Fruit fly (Drosophila melanogaster) whole organism, embryonic: Measurements from ENCODE around the gene CG13962.

Experiments used
- Abd-B ChIP-seq: fragments of 200-800 bp; sonication (Bioruptor generic); optimal IDR thresholded peaks from 2 replicates; lab custom pipeline; 2018; ENCODE audit warnings: missing biosample characterization, mild to moderate bottlenecking, missing genetic modification characterization, moderate library complexity
- B-H2 ChIP-seq: fragments of 200-800 bp; sonication (Bioruptor generic); optimal IDR thresholded peaks from 2 replicates; lab custom pipeline; 2018; ENCODE audit warnings: missing biosample characterization, mild to moderate bottlenecking, missing genetic modification characterization
- CG10321 ChIP-seq: fragments of 200-800 bp; sonication (Bioruptor generic); IDR thresholded peaks from 2 replicates; pipeline ENCODE4 v1.3.6; 2022; ENCODE audit warnings: missing biosample characterization, missing genetic modification characterization
- CG10565 ChIP-seq: fragments of 200-800 bp; sonication (Bioruptor generic); optimal IDR thresholded peaks from 3 replicates; lab custom pipeline; 2016; ENCODE audit warnings: missing biosample characterization, mild to moderate bottlenecking, missing genetic modification characterization
- CG10654 ChIP-seq: fragments of 200-800 bp; sonication (Bioruptor generic); optimal IDR thresholded peaks from 2 replicates; lab custom pipeline; 2016; ENCODE audit warnings: missing biosample characterization, missing genetic modification characterization
- CG14050 ChIP-seq: fragments of 200-800 bp; sonication (Bioruptor generic); IDR thresholded peaks from 3 replicates; pipeline ENCODE4 v1.3.6; 2022; ENCODE audit warnings: missing biosample characterization, missing genetic modification characterization
- CG15479 ChIP-seq: fragments of 200-800 bp; sonication (Bioruptor generic); optimal IDR thresholded peaks from 3 replicates; lab custom pipeline; 2019; ENCODE audit warnings: missing biosample characterization, mild to moderate bottlenecking, missing genetic modification characterization, moderate library complexity
- CG15696 ChIP-seq: fragments of 200-800 bp; sonication (Bioruptor generic); optimal IDR thresholded peaks from 2 replicates; lab custom pipeline; 2019; ENCODE audit warnings: missing biosample characterization, mild to moderate bottlenecking, missing genetic modification characterization, moderate library complexity
- CG1603 ChIP-seq: fragments of 200-800 bp; sonication (Bioruptor generic); optimal IDR thresholded peaks from 2 replicates; lab custom pipeline; 2019; ENCODE audit warnings: missing biosample characterization, mild to moderate bottlenecking, missing genetic modification characterization, moderate library complexity
- CG30020 ChIP-seq: fragments of 200-800 bp; optimal IDR thresholded peaks from 2 replicates; lab custom pipeline; 2019; ENCODE audit warnings: missing biosample characterization, mild to moderate bottlenecking, missing genetic modification characterization, moderate library complexity
- CG31224 ChIP-seq: fragments of 200-800 bp; sonication (Bioruptor generic); IDR thresholded peaks from 2 replicates; pipeline ENCODE4 v1.3.6; 2022; ENCODE audit warnings: missing biosample characterization, missing genetic modification characterization
- CG3407 ChIP-seq: fragments of 200-800 bp; sonication (Bioruptor generic); optimal IDR thresholded peaks from 2 replicates; lab custom pipeline; 2018; ENCODE audit warnings: missing biosample characterization, mild to moderate bottlenecking, missing genetic modification characterization
- CG4404 ChIP-seq: fragments of 200-800 bp; sonication (Bioruptor generic); IDR thresholded peaks from 2 replicates; pipeline ENCODE4 v1.3.6; 2022; ENCODE audit warnings: missing biosample characterization, missing genetic modification characterization
- CG4424 ChIP-seq: fragments of 200-800 bp; sonication (Bioruptor generic); optimal IDR thresholded peaks from 3 replicates; lab custom pipeline; 2016; ENCODE audit warnings: missing biosample characterization, missing genetic modification characterization
- CG5180 ChIP-seq: fragments of 200-800 bp; sonication (Bioruptor generic); optimal IDR thresholded peaks from 3 replicates; lab custom pipeline; 2017; ENCODE audit warnings: missing biosample characterization, missing genetic modification characterization, mild to moderate bottlenecking, moderate library complexity, missing genetic modification reagents
- CG8944 ChIP-seq: fragments of 200-800 bp; sonication (Bioruptor generic); optimal IDR thresholded peaks from 3 replicates; lab custom pipeline; 2016; ENCODE audit warnings: missing biosample characterization, missing genetic modification characterization
- Dek ChIP-seq: fragments of 200-800 bp; sonication (Bioruptor generic); optimal IDR thresholded peaks from 3 replicates; lab custom pipeline; 2019; ENCODE audit warnings: missing biosample characterization, mild to moderate bottlenecking, missing genetic modification characterization, moderate library complexity
- Dref ChIP-seq: fragments of 200-800 bp; sonication (Bioruptor generic); IDR thresholded peaks from 2 replicates; pipeline ENCODE4 v1.3.6; 2022; ENCODE audit warnings: missing biosample characterization, missing genetic modification characterization
- ERR ChIP-seq: fragments of 200-800 bp; sonication (Bioruptor generic); optimal IDR thresholded peaks from 2 replicates; lab custom pipeline; 2016; ENCODE audit warnings: missing biosample characterization, missing genetic modification characterization
- Gsc ChIP-seq: fragments of 200-800 bp; sonication (Bioruptor generic); IDR thresholded peaks from 2 replicates; pipeline ENCODE4 v1.3.6; 2022; ENCODE audit warnings: missing biosample characterization, missing genetic modification characterization
- HmgZ ChIP-seq: fragments of 200-800 bp; sonication (Bioruptor generic); optimal IDR thresholded peaks from 2 replicates; lab custom pipeline; 2018; ENCODE audit warnings: missing biosample characterization, mild to moderate bottlenecking, missing genetic modification characterization
- Hr78 ChIP-seq, 2 experiments: fragments of 200-800 bp in 1 of 2; fragments of >200 bp in 1 of 2; sonication (Bioruptor generic) in 1 of 2; optimal IDR thresholded peaks; 2 replicates each; lab custom pipeline; 2017 to 2019; ENCODE audit warnings: missing biosample characterization in 2 of 2, missing genetic modification characterization in 2 of 2, mild to moderate bottlenecking in 1 of 2, moderate library complexity in 1 of 2
- Nf-YB ChIP-seq: fragments of 200-800 bp; sonication (Bioruptor generic); optimal IDR thresholded peaks from 3 replicates; lab custom pipeline; 2019; ENCODE audit warnings: missing biosample characterization, mild to moderate bottlenecking, missing genetic modification characterization, moderate library complexity
- PHDP ChIP-seq: fragments of 200-800 bp; sonication (Bioruptor generic); optimal IDR thresholded peaks from 3 replicates; lab custom pipeline; 2018; ENCODE audit warnings: missing biosample characterization, mild to moderate bottlenecking, missing genetic modification characterization, moderate library complexity
- Ravus ChIP-seq: fragments of 200-800 bp; sonication (Bioruptor generic); IDR thresholded peaks from 2 replicates; pipeline ENCODE4 v1.3.6; 2022; ENCODE audit warnings: missing biosample characterization, missing genetic modification characterization
- Ssrp ChIP-seq: fragments of 200-800 bp; sonication (Bioruptor generic); optimal IDR thresholded peaks from 2 replicates; lab custom pipeline; 2018; ENCODE audit warnings: missing biosample characterization, mild to moderate bottlenecking, missing genetic modification characterization, moderate library complexity
- ac ChIP-seq: fragments of 200-800 bp; sonication (Bioruptor generic); optimal IDR thresholded peaks from 3 replicates; lab custom pipeline; 2017; ENCODE audit warnings: missing biosample characterization, mild to moderate bottlenecking, missing genetic modification characterization
- cato ChIP-seq: fragments of 200-800 bp; sonication (Bioruptor generic); optimal IDR thresholded peaks from 2 replicates; lab custom pipeline; 2016; ENCODE audit warnings: missing biosample characterization, missing genetic modification characterization, borderline replicate concordance
- dmrt99B ChIP-seq: fragments of 200-800 bp; sonication (Bioruptor generic); optimal IDR thresholded peaks from 2 replicates; lab custom pipeline; 2018; ENCODE audit warnings: missing biosample characterization, mild to moderate bottlenecking, missing genetic modification characterization, moderate library complexity
- insv ChIP-seq, 2 experiments: fragments of 200-800 bp; sonication (Bioruptor generic); optimal IDR thresholded peaks; 3 replicates each; lab custom pipeline; 2016 to 2018; ENCODE audit warnings: missing biosample characterization in 2 of 2, missing genetic modification characterization in 2 of 2
- inv ChIP-seq: fragments of 200-800 bp; sonication (Bioruptor generic); IDR thresholded peaks from 2 replicates; pipeline ENCODE4 v1.3.6; 2022; ENCODE audit warnings: missing biosample characterization, missing genetic modification characterization; ENCODE audit not compliant: partially characterized antibody
- kay ChIP-seq: fragments of 200-800 bp; sonication (Bioruptor generic); optimal IDR thresholded peaks from 2 replicates; lab custom pipeline; 2016; ENCODE audit warnings: missing biosample characterization, missing genetic modification characterization
- ken ChIP-seq: fragments of 200-800 bp; sonication (Bioruptor generic); IDR thresholded peaks from 3 replicates; pipeline ENCODE4 v1.3.6; 2022; ENCODE audit warnings: missing biosample characterization, missing genetic modification characterization
- kni ChIP-seq: fragments of 200-800 bp; sonication (Bioruptor generic); optimal IDR thresholded peaks from 3 replicates; lab custom pipeline; 2017; ENCODE audit warnings: mild to moderate bottlenecking, missing biosample characterization, missing genetic modification reagents, missing genetic modification characterization
- lilli ChIP-seq: fragments of 200-800 bp; sonication (Bioruptor generic); optimal IDR thresholded peaks from 3 replicates; lab custom pipeline; 2016; ENCODE audit warnings: missing biosample characterization, missing genetic modification characterization
- nerfin-2 ChIP-seq: fragments of 200-800 bp; sonication (Bioruptor generic); IDR thresholded peaks from 2 replicates; pipeline ENCODE4 v1.3.6; 2022; ENCODE audit warnings: missing biosample characterization, missing genetic modification characterization; ENCODE audit not compliant: partially characterized antibody
- nom ChIP-seq: fragments of 200-800 bp; sonication (Bioruptor generic); optimal IDR thresholded peaks from 2 replicates; lab custom pipeline; 2017; ENCODE audit warnings: missing biosample characterization, missing genetic modification characterization, mild to moderate bottlenecking, moderate library complexity, missing genetic modification reagents
- otp ChIP-seq: fragments of 200-800 bp; sonication (Bioruptor generic); IDR thresholded peaks from 3 replicates; pipeline ENCODE4, ENCODE4 v1.3.6; 2022; ENCODE audit warnings: missing biosample characterization, missing genetic modification characterization
- pan ChIP-seq, 4 experiments: fragments of >200 bp in 3 of 4; fragments of 200-800 bp in 1 of 4; sonication (Bioruptor generic) in 1 of 4; optimal IDR thresholded peaks in 3 of 4; IDR thresholded peaks in 1 of 4; 2 replicates each; pipeline versions ENCODE4 v1.3.6 to Lab custom; 2017 to 2022; ENCODE audit warnings: missing biosample characterization in 2 of 4, missing genetic modification characterization in 2 of 4, mixed read lengths in 1 of 4
- peb ChIP-seq: fragments of 200-800 bp; sonication (Bioruptor generic); IDR thresholded peaks from 2 replicates; pipeline ENCODE4 v1.3.6; 2022; ENCODE audit warnings: missing biosample characterization, missing genetic modification characterization
- prd ChIP-seq, 3 experiments: fragments of >200 bp in 2 of 3; fragments of 200-800 bp in 1 of 3; sonication (Bioruptor generic) in 1 of 3; optimal IDR thresholded peaks in 2 of 3; IDR thresholded peaks in 1 of 3; 2 replicates in 2 of 3; 3 replicates in 1 of 3; pipeline versions ENCODE4 v1.3.6 to Lab custom; 2017 to 2022; ENCODE audit warnings: missing biosample characterization in 1 of 3, missing genetic modification characterization in 1 of 3
- rib ChIP-seq: fragments of 200-800 bp; sonication (Bioruptor generic); IDR thresholded peaks from 2 replicates; pipeline ENCODE4 v1.3.6; 2022; ENCODE audit warnings: missing biosample characterization, missing genetic modification characterization
- salm ChIP-seq: fragments of 200-800 bp; sonication (Bioruptor generic); optimal IDR thresholded peaks from 2 replicates; lab custom pipeline; 2018; ENCODE audit warnings: missing biosample characterization, mild to moderate bottlenecking, missing genetic modification characterization
- sc ChIP-seq, 3 experiments: fragments of >200 bp in 2 of 3; fragments of 200-800 bp in 1 of 3; sonication (Bioruptor generic) in 1 of 3; optimal IDR thresholded peaks; 2 replicates in 2 of 3; 3 replicates in 1 of 3; lab custom pipeline; 2017; ENCODE audit warnings: mild to moderate bottlenecking in 1 of 3, missing biosample characterization in 1 of 3, missing genetic modification characterization in 1 of 3, missing genetic modification reagents in 1 of 3
- stc ChIP-seq: fragments of 200-800 bp; sonication (Bioruptor generic); IDR thresholded peaks from 2 replicates; pipeline ENCODE4 v1.3.6; 2022; ENCODE audit warnings: missing biosample characterization, missing genetic modification characterization
- trem ChIP-seq: fragments of 200-800 bp; optimal IDR thresholded peaks from 3 replicates; lab custom pipeline; 2019; ENCODE audit warnings: missing biosample characterization, mild to moderate bottlenecking, missing genetic modification characterization, moderate library complexity
- wdn ChIP-seq: fragments of 200-800 bp; sonication (Bioruptor generic); IDR thresholded peaks from 2 replicates; pipeline ENCODE4 v1.3.6; 2022; ENCODE audit warnings: missing biosample characterization, missing genetic modification characterization
- wor ChIP-seq: fragments of 200-800 bp; sonication (Bioruptor generic); IDR thresholded peaks from 2 replicates; pipeline ENCODE4 v1.3.6; 2022; ENCODE audit warnings: missing biosample characterization, missing genetic modification characterization
- zf30C ChIP-seq: fragments of 200-800 bp; sonication (Bioruptor generic); optimal IDR thresholded peaks from 3 replicates; lab custom pipeline; 2018; ENCODE audit warnings: missing biosample characterization, mild to moderate bottlenecking, missing genetic modification characterization

Gene CG13962

dm6 chr2L:19796111-19796451, 18.3 kb downstream of the CG13962 start, which contains the start of gene sick (continued):
- TF ChIP-seq Abd-B (GFP tag; lab: Kevin White, UChicago) (no peak), Dref (GFP tag; lab: Robert Waterston, UW) (no peak), CG14050 (GFP tag; lab: Robert Waterston, UW) (no peak), B-H2 (no peak), ac (GFP tag; lab: Kevin White, UChicago) (no peak), inv (GFP tag; lab: Robert Waterston, UW) (no peak), CG5180 (GFP tag; lab: Kevin White, UChicago) (no peak), kay (GFP tag; lab: Kevin White, UChicago) (no peak), zf30C (GFP tag; lab: Kevin White, UChicago) (no peak), wor (GFP tag; lab: Robert Waterston, UW) (no peak), sc (optimal IDR thresholded peaks at IDR 0.05; lab: Kevin White, UChicago) (no peak), sc (GFP tag; optimal IDR thresholded peaks at IDR 0.05; lab: Kevin White, UChicago) (peak; percentile 41), prd (optimal IDR thresholded peaks at IDR 0.05; lab: Kevin White, UChicago) (no peak), prd (GFP tag; IDR thresholded peaks at IDR 0.05; lab: Robert Waterston, UW) (no peak), Ssrp (tag; lab: Kevin White, UChicago) (no peak), pan (optimal IDR thresholded peaks at IDR 0.05; lab: Kevin White, UChicago) (no peak), pan (GFP tag; optimal IDR thresholded peaks at IDR 0.05 in 1 of 2, IDR thresholded peaks at IDR 0.05 in 1 of 2) (no peak), CG4404 (GFP tag; lab: Robert Waterston, UW) (no peak), CG15696 (no peak), kni (GFP tag; lab: Kevin White, UChicago) (no peak), CG4424 (GFP tag; lab: Kevin White, UChicago) (no peak), ERR (no peak), ken (GFP tag; lab: Robert Waterston, UW) (no peak), Ravus (GFP tag; lab: Robert Waterston, UW) (no peak), nom (GFP tag; lab: Kevin White, UChicago) (no peak), otp (GFP tag; lab: Robert Waterston, UW) (0 out of 3 replicates have a peak, but pooled peaks have one; percentile 12), CG3407 (GFP tag; lab: Kevin White, UChicago) (no peak), rib (no peak), Gsc (GFP tag; lab: Robert Waterston, UW) (no peak), CG10654 (GFP tag; lab: Kevin White, UChicago) (no peak), wdn (no peak), CG1603 (tag; lab: Kevin White, UChicago) (no peak), Dek (tag; lab: Kevin White, UChicago) (no peak), dmrt99B (tag; lab: Kevin White, UChicago) (peak; percentile 47), CG31224 (GFP tag; lab: Robert Waterston, UW) (0 out of 2 replicates have a peak, but pooled peaks have one; percentile 7), CG10321 (GFP tag; lab: Robert Waterston, UW) (no peak), Hr78 (GFP tag; optimal IDR thresholded peaks at IDR 0.05; lab: Kevin White, UChicago) (no peak), nerfin-2 (GFP tag; lab: Robert Waterston, UW) (no peak), CG10565 (no peak), CG15479 (GFP tag; lab: Kevin White, UChicago) (no peak), peb (GFP tag; lab: Robert Waterston, UW) (no peak), cato (GFP tag; lab: Kevin White, UChicago) (no peak), CG8944 (GFP tag; lab: Kevin White, UChicago) (no peak), Nf-YB (no peak), lilli (GFP tag; lab: Kevin White, UChicago) (no peak), HmgZ (tag; lab: Kevin White, UChicago) (no peak), stc (no peak), trem (tag; lab: Kevin White, UChicago) (peak; percentile 21), CG30020 (tag; lab: Kevin White, UChicago) (peak; percentile 28), PHDP (peak; percentile 11), insv (GFP tag; optimal IDR thresholded peaks at IDR 0.05; lab: Kevin White, UChicago) (peak in 1 of 2 experiments; percentile 11), salm (tag; lab: Kevin White, UChicago) (no peak)
